Worm (Caenorhabditis elegans): ENCODE results near the gene clec-222.

ce11 chrV:11247846-11248245 is 23.3 kb upstream of the clec-222 start, which contains the start of gene mam-4:
- TF ChIP-seq hmbx-1 (tag; optimal IDR thresholded peaks at IDR 0.05) (no peak), ama-1 (optimal IDR thresholded peaks at IDR 0.05) (no peak), pes-1 (GFP tag; IDR thresholded peaks at IDR 0.05) (no peak), F13C5.2 (tag; optimal IDR thresholded peaks at IDR 0.05) (no peak), ets-7 (tag; optimal IDR thresholded peaks at IDR 0.05) (no peak), ceh-13 (GFP tag; optimal IDR thresholded peaks at IDR 0.05) (no peak), tbx-37 (GFP tag; conservative IDR thresholded peaks at IDR 0.05) (no peak), tra-4 (tag; optimal IDR thresholded peaks at IDR 0.05) (no peak), B0310.2 (tag; optimal IDR thresholded peaks at IDR 0.05) (no peak), ceh-36 (tag; optimal IDR thresholded peaks at IDR 0.05) (no peak), flt-1 (GFP tag; IDR thresholded peaks at IDR 0.05) (no peak)

Data from whole organism, early embryonic.